Fruit fly (Drosophila melanogaster): ENCODE results near the gene CG12730.
A peak's percentile ranks its signal among the peaks of the same experiment; 100 is the strongest.

Gene CG12730

dm6 chrX:5560503-5560902, 44.1 kb downstream of the CG12730 start (continued):
- TF ChIP-seq CG13123 (GFP tag; optimal IDR thresholded peaks at IDR 0.05) (no peak), bigmax (GFP tag; optimal IDR thresholded peaks at IDR 0.05) (no peak), Deaf1 (tag; optimal IDR thresholded peaks at IDR 0.05) (peak; percentile 68), CG9817 (tag; optimal IDR thresholded peaks at IDR 0.05) (no peak), chn (GFP tag; optimal IDR thresholded peaks at IDR 0.05) (no peak), disco-r (GFP tag; optimal IDR thresholded peaks at IDR 0.05) (peak; percentile 8), CG4328 (GFP tag; optimal IDR thresholded peaks at IDR 0.05) (no peak), Oli (tag; optimal IDR thresholded peaks at IDR 0.05) (no peak), CG2120 (GFP tag; optimal IDR thresholded peaks at IDR 0.05) (no peak), Scr (GFP tag; IDR thresholded peaks at IDR 0.05; ENCODE audit: partially characterized antibody) (peak; percentile 29), CG10462 (GFP tag; optimal IDR thresholded peaks at IDR 0.05) (peak; percentile 55), CG10321 (GFP tag; IDR thresholded peaks at IDR 0.05) (peak; percentile 100), vvl (GFP tag; IDR thresholded peaks at IDR 0.05) (peak; percentile 64), mirr (GFP tag; optimal IDR thresholded peaks at IDR 0.05) (no peak), Ravus (GFP tag; IDR thresholded peaks at IDR 0.05) (no peak), C15 (GFP tag; IDR thresholded peaks at IDR 0.05) (no peak), CG4360 (GFP tag; IDR thresholded peaks at IDR 0.05) (0 out of 2 replicates have a peak, but pooled peaks have one; percentile 22), CG31388 (GFP tag; optimal IDR thresholded peaks at IDR 0.05) (no peak), fd96Cb (tag; optimal IDR thresholded peaks at IDR 0.05) (no peak), inv (GFP tag; IDR thresholded peaks at IDR 0.05; ENCODE audit: partially characterized antibody) (no peak), CG8478 (optimal IDR thresholded peaks at IDR 0.05) (peak; percentile 100), twi (tag; optimal IDR thresholded peaks at IDR 0.05) (peak; percentile 70), CG6689 (GFP tag; IDR thresholded peaks at IDR 0.05) (no peak), CG17829 (tag; optimal IDR thresholded peaks at IDR 0.05) (peak; percentile 20), CG11695 (GFP tag; IDR thresholded peaks at IDR 0.05) (no peak), Hsf (GFP tag; optimal IDR thresholded peaks at IDR 0.05) (no peak), maf-S (GFP tag; optimal IDR thresholded peaks at IDR 0.05) (no peak), D19A (tag; optimal IDR thresholded peaks at IDR 0.05) (no peak), prd (optimal IDR thresholded peaks at IDR 0.05) (no peak), prd (GFP tag; IDR thresholded peaks at IDR 0.05) (no peak), al (GFP tag; IDR thresholded peaks at IDR 0.05) (no peak), CG1832 (GFP tag; optimal IDR thresholded peaks at IDR 0.05) (peak; percentile 100), CG17612 (GFP tag; IDR thresholded peaks at IDR 0.05) (no peak), Jarid2 (GFP tag; optimal IDR thresholded peaks at IDR 0.05) (peak; percentile 40), NfI (GFP tag; optimal IDR thresholded peaks at IDR 0.05) (no peak), dimm (GFP tag; IDR thresholded peaks at IDR 0.05) (no peak), fu2 (GFP tag; optimal IDR thresholded peaks at IDR 0.05) (no peak), CG12942 (GFP tag; optimal IDR thresholded peaks at IDR 0.05) (no peak), lola (GFP tag; optimal IDR thresholded peaks at IDR 0.05) (peak in 1 of 3 experiments; percentile 42), abd-A (tag; optimal IDR thresholded peaks at IDR 0.05) (no peak), CG2678 (tag; optimal IDR thresholded peaks at IDR 0.05) (no peak), zfh2 (GFP tag; optimal IDR thresholded peaks at IDR 0.05) (no peak), toy (GFP tag; IDR thresholded peaks at IDR 0.05) (no peak), Vsx1 (GFP tag; optimal IDR thresholded peaks at IDR 0.05) (no peak), bowl (GFP tag; IDR thresholded peaks at IDR 0.05) (no peak), CG6791 (GFP tag; IDR thresholded peaks at IDR 0.05; ENCODE audit: partially characterized antibody) (peak; percentile 60; the same call in 1 of the 3 replicates), scrt (GFP tag; optimal IDR thresholded peaks at IDR 0.05) (no peak), pita (GFP tag; optimal IDR thresholded peaks at IDR 0.05) (no peak), CTCF (GFP tag; optimal IDR thresholded peaks at IDR 0.05) (no peak), tll (GFP tag; optimal IDR thresholded peaks at IDR 0.05) (peak; percentile 22 to 97), Nf-YA (GFP tag; IDR thresholded peaks at IDR 0.05) (peak; percentile 68), Rfx (GFP tag; IDR thresholded peaks at IDR 0.05) (no peak), Nf-YB (GFP tag; optimal IDR thresholded peaks at IDR 0.05) (peak; percentile 97)
